Fruit fly (Drosophila melanogaster) S2 (cell line): Measurements from ENCODE around the gene CG14419.

ENCODE experiments used
- CG8478 ChIP-seq: fragments of >200 bp; optimal IDR thresholded peaks from 2 replicates; lab custom pipeline; 2018
- CTCF ChIP-seq, 2 experiments: fragments of >200 bp; optimal IDR thresholded peaks; 2 replicates each; lab custom pipeline; 2018

dm6 chrX:2883561-2883960 is 2.2 kb downstream of the CG14419 start, which contains the start of gene CG14418:
- TF ChIP-seq CG8478 (no peak), CTCF (optimal IDR thresholded peaks at IDR 0.05; lab: Kevin White, UChicago) (no peak)
